Fruit fly (Drosophila melanogaster) whole organism, wandering third instar larva: ENCODE measurements around the gene CG17746.

ENCODE experiments used
- CG9705 ChIP-seq: fragments of 200-800 bp; sonication (Bioruptor generic); optimal IDR thresholded peaks from 2 replicates; lab custom pipeline; 2018; ENCODE audit warnings: missing biosample characterization, mild to moderate bottlenecking, missing genetic modification characterization
- Dfd ChIP-seq: fragments of >200 bp; optimal IDR thresholded peaks from 2 replicates; lab custom pipeline; 2017; ENCODE audit warnings: missing biosample characterization, missing genetic modification characterization
- Hr78 ChIP-seq: fragments of >200 bp; optimal IDR thresholded peaks from 2 replicates; lab custom pipeline; 2017; ENCODE audit warnings: missing biosample characterization, missing genetic modification characterization
- Jra ChIP-seq: sonication (Bioruptor generic); optimal IDR thresholded peaks from 2 replicates; lab custom pipeline; 2016; ENCODE audit warnings: missing biosample characterization, missing genetic modification characterization
- Myc ChIP-seq: fragments of >200 bp; optimal IDR thresholded peaks from 2 replicates; lab custom pipeline; 2017
- N ChIP-seq: fragments of >200 bp; optimal IDR thresholded peaks from 2 replicates; lab custom pipeline; 2018; ENCODE audit warnings: missing biosample characterization, missing external identifiers, missing genetic modification characterization
- dmrt93B ChIP-seq: fragments of 200-800 bp; sonication (Bioruptor generic); optimal IDR thresholded peaks from 2 replicates; lab custom pipeline; 2018; ENCODE audit warnings: missing biosample characterization, mild to moderate bottlenecking, missing genetic modification characterization
- fru ChIP-seq: fragments of 200-800 bp; sonication (Bioruptor generic); optimal IDR thresholded peaks from 3 replicates; lab custom pipeline; 2016; ENCODE audit warnings: missing biosample characterization, mild to moderate bottlenecking, missing genetic modification characterization
- lola ChIP-seq: fragments of >200 bp; optimal IDR thresholded peaks from 2 replicates; lab custom pipeline; 2017; ENCODE audit warnings: missing biosample characterization, missing genetic modification characterization
- pan ChIP-seq: fragments of >200 bp; optimal IDR thresholded peaks from 2 replicates; lab custom pipeline; 2017
- psq ChIP-seq: fragments of 200-800 bp; sonication (Bioruptor generic); optimal IDR thresholded peaks from 3 replicates; lab custom pipeline; 2017; ENCODE audit warnings: missing biosample characterization, mild to moderate bottlenecking, missing genetic modification characterization, moderate library complexity
- sv ChIP-seq: fragments of 200-800 bp; sonication (Bioruptor generic); optimal IDR thresholded peaks from 3 replicates; lab custom pipeline; 2016; ENCODE audit warnings: missing biosample characterization, missing genetic modification characterization
- usp ChIP-seq: fragments of >200 bp; optimal IDR thresholded peaks from 2 replicates; lab custom pipeline; 2017; ENCODE audit warnings: missing biosample characterization, missing genetic modification characterization

- TF ChIP-seq sv (GFP tag; lab: Kevin White, UChicago) (no peak), CG9705 (peak; percentile 46), lola (GFP tag; lab: Kevin White, UChicago) (no peak), N (GFP tag; lab: Kevin White, UChicago) (no peak), pan (lab: Kevin White, UChicago) (no peak), usp (no peak), psq (peak; percentile 67), Myc (no peak), fru (GFP tag; lab: Kevin White, UChicago) (peak; percentile 88), Jra (GFP tag; lab: Kevin White, UChicago) (no peak), Hr78 (GFP tag; lab: Kevin White, UChicago) (no peak), Dfd (GFP tag; lab: Kevin White, UChicago) (no peak), dmrt93B (GFP tag; lab: Kevin White, UChicago) (peak; percentile 42)
Measured at dm6 chr3L:3245189-3245588, 5.8 kb upstream of the CG17746 start.
